ENCODE assay signal across 2 fruit fly cellular contexts in the genomic region with DNA sequence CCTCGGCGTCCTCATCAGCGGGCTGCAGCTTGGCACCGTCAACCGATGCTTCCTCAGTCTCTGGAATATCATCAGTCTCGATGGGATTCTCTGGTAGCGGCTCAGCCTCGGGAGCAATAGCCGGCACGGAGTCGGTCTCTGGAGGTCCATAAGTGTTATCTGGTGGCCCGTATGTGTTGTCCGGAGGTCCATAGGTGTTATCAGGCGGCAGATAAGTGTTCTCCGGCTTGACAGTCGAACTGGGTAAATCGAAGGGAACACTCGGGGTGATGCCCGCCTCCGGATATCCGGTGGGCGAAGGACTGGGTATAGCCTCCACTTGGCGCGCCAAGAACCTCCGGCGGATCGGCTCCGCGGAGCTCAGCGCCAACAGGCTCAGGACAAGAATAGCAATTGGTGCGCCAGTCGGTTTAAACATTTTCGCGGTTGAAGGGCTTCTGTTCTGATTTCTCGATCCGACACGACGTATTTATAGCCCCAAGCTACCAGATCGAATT.
TF ChIP-seq lines count a peak whose summit lies in the region.

A gene (minus strand): TSS at position 447 of the 497 bp plus-strand sequence.

- TF ChIP-seq CTCF in whole organism, embryonic (GFP tag; optimal IDR thresholded peaks at IDR 0.05; lab: Kevin White, UChicago), result no peak

TF ChIP-seq in whole organism, embryonic, 481 proteins besides CTCF, POLR2A, EP300 and RAD21:
- no peak for TF ChIP-seq CG10543 (GFP tag; optimal IDR thresholded peaks at IDR 0.05; lab: Kevin White, UChicago)
- no peak for TF ChIP-seq Adf1 (GFP tag; IDR thresholded peaks at IDR 0.05; lab: Robert Waterston, UW)
- no peak for TF ChIP-seq unc-4 (GFP tag; IDR thresholded peaks at IDR 0.05; lab: Robert Waterston, UW; ENCODE audit: partially characterized antibody)
- TF ChIP-seq kni (GFP tag; optimal IDR thresholded peaks at IDR 0.05; lab: Kevin White, UChicago), result no peak
- no peak for TF ChIP-seq Scr (GFP tag; IDR thresholded peaks at IDR 0.05; lab: Robert Waterston, UW; ENCODE audit: partially characterized antibody)
- TF ChIP-seq Oli (tag; optimal IDR thresholded peaks at IDR 0.05; lab: Kevin White, UChicago), result no peak
- TF ChIP-seq CG10959 (GFP tag; IDR thresholded peaks at IDR 0.05; lab: Robert Waterston, UW), result no peak
- TF ChIP-seq CG14667 (GFP tag; IDR thresholded peaks at IDR 0.05; lab: Robert Waterston, UW), result no peak
- TF ChIP-seq jing (GFP tag; optimal IDR thresholded peaks at IDR 0.05; lab: Kevin White, UChicago), result no peak
- peak; percentile 8 for TF ChIP-seq Med (GFP tag; lab: Kevin White, UChicago)
- 0 out of 3 replicates have a peak, but pooled peaks have one; percentile 6 for TF ChIP-seq gce (GFP tag; IDR thresholded peaks at IDR 0.05; lab: Robert Waterston, UW)
- no peak for TF ChIP-seq CG7357 (GFP tag; IDR thresholded peaks at IDR 0.05; lab: Robert Waterston, UW)
- no peak for TF ChIP-seq slp2 (GFP tag; optimal IDR thresholded peaks at IDR 0.05; lab: Kevin White, UChicago)
- TF ChIP-seq CG6254 (GFP tag; optimal IDR thresholded peaks at IDR 0.05; lab: Kevin White, UChicago), result no peak
- 0 out of 3 replicates have a peak, but pooled peaks have one; percentile 27 for TF ChIP-seq dysf (GFP tag; IDR thresholded peaks at IDR 0.05; lab: Robert Waterston, UW)

TF ChIP-seq in whole organism, prepupa, 60 proteins besides CTCF, POLR2A, EP300 and RAD21:
- no peak for TF ChIP-seq Met (GFP tag; optimal IDR thresholded peaks at IDR 0.05; lab: Kevin White, UChicago)
- TF ChIP-seq acj6 (GFP tag; optimal IDR thresholded peaks at IDR 0.05; lab: Kevin White, UChicago), result no peak
- no peak for TF ChIP-seq topi (GFP tag; optimal IDR thresholded peaks at IDR 0.05; lab: Kevin White, UChicago)
- TF ChIP-seq svp (GFP tag; lab: Kevin White, UChicago), result peak; percentile 97
TF ChIP-seq in whole organism, prepupa: peak in this region for 1.
